Fruit fly (Drosophila melanogaster): Measurements from ENCODE around the gene Set8.
A peak's percentile ranks its signal among the peaks of the same experiment; 100 is the strongest.

Gene Set8

dm6 chr3R:14299891-14300290, 15.9 kb upstream of the Set8 start (continued):
- TF ChIP-seq H15 (GFP tag; IDR thresholded peaks at IDR 0.05), result no peak
- TF ChIP-seq CG2875 (GFP tag; optimal IDR thresholded peaks at IDR 0.05), result peak; percentile 11
- no peak for TF ChIP-seq corto (GFP tag; optimal IDR thresholded peaks at IDR 0.05)
- no peak for TF ChIP-seq B-H1 (GFP tag; IDR thresholded peaks at IDR 0.05)
- no peak for TF ChIP-seq tna (GFP tag; IDR thresholded peaks at IDR 0.05; ENCODE audit: partially characterized antibody)
- 0 out of 2 replicates have a peak, but pooled peaks have one; percentile 17 for TF ChIP-seq CG14014 (GFP tag; IDR thresholded peaks at IDR 0.05)
- no peak for TF ChIP-seq fru (optimal IDR thresholded peaks at IDR 0.05)
- TF ChIP-seq NC2α (GFP tag; optimal IDR thresholded peaks at IDR 0.05), result no peak
- TF ChIP-seq Neu2 (GFP tag; optimal IDR thresholded peaks at IDR 0.05; ENCODE audit: borderline replicate concordance), result no peak
- no peak for TF ChIP-seq mam (GFP tag; optimal IDR thresholded peaks at IDR 0.05)
- no peak for TF ChIP-seq salm (tag; optimal IDR thresholded peaks at IDR 0.05)
- TF ChIP-seq zfh1 (GFP tag; IDR thresholded peaks at IDR 0.05), result no peak
- no peak for TF ChIP-seq Vsx1 (GFP tag; optimal IDR thresholded peaks at IDR 0.05)
- peak; percentile 85 for TF ChIP-seq pros (GFP tag; optimal IDR thresholded peaks at IDR 0.05)
- no peak for TF ChIP-seq CG7357 (GFP tag; IDR thresholded peaks at IDR 0.05)
- TF ChIP-seq odd (GFP tag; optimal IDR thresholded peaks at IDR 0.05), result peak; percentile 50
- TF ChIP-seq CG32772 (GFP tag; IDR thresholded peaks at IDR 0.05), result no peak
- no peak for TF ChIP-seq eve (GFP tag; optimal IDR thresholded peaks at IDR 0.05)
- no peak for TF ChIP-seq CG11696 (GFP tag; IDR thresholded peaks at IDR 0.05)
- TF ChIP-seq CG30403 (GFP tag; optimal IDR thresholded peaks at IDR 0.05), result no peak
- no peak for TF ChIP-seq CG12391 (tag; optimal IDR thresholded peaks at IDR 0.05)
- peak; percentile 87 for TF ChIP-seq kni (GFP tag; optimal IDR thresholded peaks at IDR 0.05)
- TF ChIP-seq aop (GFP tag; IDR thresholded peaks at IDR 0.05), result no peak
- no peak for TF ChIP-seq D (optimal IDR thresholded peaks at IDR 0.05)
- peak; percentile 31 for TF ChIP-seq D (GFP tag; optimal IDR thresholded peaks at IDR 0.05)
- TF ChIP-seq vvl (GFP tag; IDR thresholded peaks at IDR 0.05), result 0 out of 2 replicates have a peak, but pooled peaks have one; percentile 26
- peak; percentile 45 for TF ChIP-seq wek (GFP tag; optimal IDR thresholded peaks at IDR 0.05)
- no peak for TF ChIP-seq CG10366 (GFP tag; IDR thresholded peaks at IDR 0.05)
- TF ChIP-seq CG9215 (GFP tag; IDR thresholded peaks at IDR 0.05), result no peak
- TF ChIP-seq Drgx (GFP tag; IDR thresholded peaks at IDR 0.05), result no peak
- no peak for TF ChIP-seq CG15479 (GFP tag; optimal IDR thresholded peaks at IDR 0.05)
- no peak for TF ChIP-seq CG9932 (GFP tag; IDR thresholded peaks at IDR 0.05)
- no peak for TF ChIP-seq cwo (GFP tag; optimal IDR thresholded peaks at IDR 0.05)
- no peak for TF ChIP-seq CG11093 (GFP tag; IDR thresholded peaks at IDR 0.05)
- no peak for TF ChIP-seq CG10321 (GFP tag; IDR thresholded peaks at IDR 0.05)
- no peak for TF ChIP-seq ash1 (GFP tag; optimal IDR thresholded peaks at IDR 0.05)
- no peak for TF ChIP-seq stc (GFP tag; IDR thresholded peaks at IDR 0.05)
- TF ChIP-seq Oaz (GFP tag; IDR thresholded peaks at IDR 0.05), result no peak
- TF ChIP-seq CG17359 (tag; optimal IDR thresholded peaks at IDR 0.05), result peak; percentile 58
- TF ChIP-seq sim (GFP tag; IDR thresholded peaks at IDR 0.05), result no peak
- TF ChIP-seq br (optimal IDR thresholded peaks at IDR 0.05), result no peak
- no peak for TF ChIP-seq Dad (GFP tag; optimal IDR thresholded peaks at IDR 0.05)
- no peak for TF ChIP-seq CG1832 (GFP tag; optimal IDR thresholded peaks at IDR 0.05)
- no peak for TF ChIP-seq CG1602 (GFP tag; optimal IDR thresholded peaks at IDR 0.05)
- no peak for TF ChIP-seq tll (GFP tag; optimal IDR thresholded peaks at IDR 0.05)
- no peak for TF ChIP-seq ro (GFP tag; IDR thresholded peaks at IDR 0.05)
- no peak for TF ChIP-seq Hmx (GFP tag; optimal IDR thresholded peaks at IDR 0.05)
- no peak for TF ChIP-seq tx (GFP tag; optimal IDR thresholded peaks at IDR 0.05)
- peak; percentile 42; the same call in 1 of the 3 replicates for TF ChIP-seq otp (GFP tag; IDR thresholded peaks at IDR 0.05)
- peak; percentile 31 for TF ChIP-seq CG14710 (tag; optimal IDR thresholded peaks at IDR 0.05)
- TF ChIP-seq CG13424 (tag; optimal IDR thresholded peaks at IDR 0.05), result peak; percentile 36
- TF ChIP-seq dan (GFP tag; IDR thresholded peaks at IDR 0.05), result no peak
- no peak for TF ChIP-seq en (GFP tag; optimal IDR thresholded peaks at IDR 0.05)

Measured in whole organism, embryonic.